Fruit fly (Drosophila melanogaster) whole organism, pupa: ENCODE measurements around the gene Bub3.

Source experiments
- CG10348 ChIP-seq: fragments of 200-800 bp; sonication (Bioruptor generic); IDR thresholded peaks from 2 replicates; pipeline ENCODE4 v1.3.6; 2022; ENCODE audit warnings: missing biosample characterization, missing genetic modification characterization
- CG12605 ChIP-seq: fragments of 200-800 bp; sonication (Bioruptor generic); IDR thresholded peaks from 2 replicates; pipeline ENCODE4 v1.3.6; 2022; ENCODE audit warnings: missing biosample characterization, missing genetic modification characterization
- CG13204 ChIP-seq: fragments of 200-800 bp; sonication (Bioruptor generic); optimal IDR thresholded peaks from 2 replicates; lab custom pipeline; 2018; ENCODE audit warnings: missing biosample characterization, mild to moderate bottlenecking, missing genetic modification characterization, moderate library complexity
- CG14655 ChIP-seq: fragments of 200-800 bp; sonication (Bioruptor generic); optimal IDR thresholded peaks from 3 replicates; lab custom pipeline; 2017; ENCODE audit warnings: mild to moderate bottlenecking, missing biosample characterization, missing genetic modification reagents, missing genetic modification characterization
- CG15710 ChIP-seq: fragments of 200-800 bp; sonication (Bioruptor generic); optimal IDR thresholded peaks from 2 replicates; lab custom pipeline; 2018; ENCODE audit warnings: missing biosample characterization, mild to moderate bottlenecking, missing genetic modification characterization, moderate library complexity
- CG17806 ChIP-seq: fragments of 200-800 bp; sonication (Bioruptor generic); optimal IDR thresholded peaks from 2 replicates; lab custom pipeline; 2018; ENCODE audit warnings: missing biosample characterization, mild to moderate bottlenecking, missing genetic modification characterization, moderate library complexity
- CG32121 ChIP-seq: fragments of 200-800 bp; sonication (Bioruptor generic); IDR thresholded peaks from 2 replicates; pipeline ENCODE4 v1.3.6; 2022; ENCODE audit warnings: missing biosample characterization, missing genetic modification characterization
- CG34367 ChIP-seq: fragments of 200-800 bp; sonication (Bioruptor generic); optimal IDR thresholded peaks from 2 replicates; lab custom pipeline; 2018; ENCODE audit warnings: missing biosample characterization, mild to moderate bottlenecking, missing genetic modification characterization
- CG4496 ChIP-seq: fragments of 200-800 bp; sonication (Bioruptor generic); IDR thresholded peaks from 3 replicates; pipeline ENCODE4 v1.3.6; 2022; ENCODE audit warnings: missing biosample characterization, missing genetic modification characterization
- CG8159 ChIP-seq: fragments of 200-800 bp; sonication (Bioruptor generic); optimal IDR thresholded peaks from 3 replicates; lab custom pipeline; 2018; ENCODE audit warnings: missing biosample characterization, mild to moderate bottlenecking, missing genetic modification characterization, moderate library complexity
- CG8301 ChIP-seq: fragments of 200-800 bp; sonication (Bioruptor generic); optimal IDR thresholded peaks from 2 replicates; lab custom pipeline; 2018; ENCODE audit warnings: missing biosample characterization, mild to moderate bottlenecking, missing genetic modification characterization
- CG9948 ChIP-seq: fragments of 200-800 bp; sonication (Bioruptor generic); optimal IDR thresholded peaks from 2 replicates; lab custom pipeline; 2018; ENCODE audit warnings: missing biosample characterization, mild to moderate bottlenecking, missing genetic modification characterization, moderate library complexity
- D1 ChIP-seq: fragments of 200-800 bp; sonication (Bioruptor generic); optimal IDR thresholded peaks from 2 replicates; lab custom pipeline; 2018; ENCODE audit warnings: missing biosample characterization, mild to moderate bottlenecking, missing genetic modification characterization, moderate library complexity
- EcR ChIP-seq: fragments of 200-800 bp; sonication (Bioruptor generic); optimal IDR thresholded peaks from 3 replicates; lab custom pipeline; 2019; ENCODE audit warnings: missing biosample characterization, missing genetic modification characterization, mild to moderate bottlenecking, moderate library complexity, missing genetic modification reagents
- Ets98B ChIP-seq: fragments of 200-800 bp; sonication (Bioruptor generic); IDR thresholded peaks from 2 replicates; pipeline ENCODE4 v1.3.6; 2022; ENCODE audit warnings: missing biosample characterization, missing genetic modification characterization
- Pif1A ChIP-seq: fragments of 200-800 bp; sonication (Bioruptor generic); optimal IDR thresholded peaks from 3 replicates; lab custom pipeline; 2016; ENCODE audit warnings: missing biosample characterization, missing genetic modification characterization
- Pif1B ChIP-seq: fragments of 200-800 bp; sonication (Bioruptor generic); optimal IDR thresholded peaks from 3 replicates; lab custom pipeline; 2016; ENCODE audit warnings: missing biosample characterization, missing genetic modification characterization
- Snoo ChIP-seq: fragments of 200-800 bp; sonication (Bioruptor generic); optimal IDR thresholded peaks from 3 replicates; lab custom pipeline; 2017; ENCODE audit warnings: missing biosample characterization, mild to moderate bottlenecking, missing genetic modification characterization, inconsistent platforms
- fd96Ca ChIP-seq: fragments of 200-800 bp; sonication (Bioruptor generic); IDR thresholded peaks from 3 replicates; pipeline ENCODE4 v1.3.6; 2022; ENCODE audit warnings: missing biosample characterization, missing genetic modification characterization
- gl ChIP-seq: fragments of 200-800 bp; sonication (Bioruptor generic); optimal IDR thresholded peaks from 2 replicates; lab custom pipeline; 2018; ENCODE audit warnings: missing biosample characterization, mild to moderate bottlenecking, missing genetic modification characterization
- rn ChIP-seq: fragments of 200-800 bp; sonication (Bioruptor generic); IDR thresholded peaks from 2 replicates; pipeline ENCODE4 v1.3.6; 2022; ENCODE audit warnings: missing biosample characterization, missing genetic modification characterization

The Bub3 gene

dm6 chr3R:29675333-29675732 lies at the start of gene Bub3, which contains the start of gene Cap-D2:
Bub3 (minus strand) TSS chr3R:29675421.
Cap-D2 (plus strand) TSS chr3R:29675651.
- TF ChIP-seq Pif1B (GFP tag; lab: Kevin White, UChicago), result no peak
- TF ChIP-seq rn (GFP tag; lab: Robert Waterston, UW), result no peak
- peak; percentile 54 for TF ChIP-seq CG8159 (tag; lab: Kevin White, UChicago)
- peak; percentile 47 for TF ChIP-seq CG9948 (tag; lab: Kevin White, UChicago)
- peak; percentile 64 for TF ChIP-seq CG32121
- peak; percentile 55 for TF ChIP-seq CG15710 (tag; lab: Kevin White, UChicago)
- TF ChIP-seq CG34367, result peak; percentile 27
- TF ChIP-seq CG17806 (tag; lab: Kevin White, UChicago), result peak; percentile 60
- TF ChIP-seq fd96Ca (GFP tag; lab: Robert Waterston, UW), result peak; percentile 60; the same call in 2 of the 3 replicates
- TF ChIP-seq CG4496 (GFP tag; lab: Robert Waterston, UW), result peak; percentile 64; the same call in 1 of the 3 replicates
- TF ChIP-seq Ets98B (GFP tag; lab: Robert Waterston, UW), result peak; percentile 72; the same call in 1 of the 2 replicates

dm6 chr3R:29724745-29725144 lies 49.5 kb upstream of the Bub3 start, which contains the start of the genes Naa40 and CG18731:
Naa40 (minus strand) TSS chr3R:29724950.
CG18731 (plus strand) TSS chr3R:29725027.
- TF ChIP-seq EcR (GFP tag; lab: Kevin White, UChicago) (no peak), CG17806 (tag; lab: Kevin White, UChicago) (no peak), CG34367 (no peak), Pif1A (no peak), CG8159 (tag; lab: Kevin White, UChicago) (no peak), Pif1B (GFP tag; lab: Kevin White, UChicago) (no peak), CG32121 (no peak), CG10348 (GFP tag; lab: Robert Waterston, UW) (no peak), CG8301 (tag; lab: Kevin White, UChicago) (no peak), D1 (tag; lab: Kevin White, UChicago) (no peak), CG9948 (tag; lab: Kevin White, UChicago) (no peak), CG13204 (GFP tag; lab: Kevin White, UChicago) (no peak), CG12605 (no peak), rn (GFP tag; lab: Robert Waterston, UW) (no peak), Ets98B (GFP tag; lab: Robert Waterston, UW) (no peak), CG4496 (GFP tag; lab: Robert Waterston, UW) (no peak), Snoo (tag; lab: Kevin White, UChicago) (no peak), CG15710 (tag; lab: Kevin White, UChicago) (no peak), fd96Ca (GFP tag; lab: Robert Waterston, UW) (no peak), CG14655 (GFP tag; lab: Kevin White, UChicago) (no peak)

dm6 chr3R:29723048-29723656 lies 47.9 kb upstream of the Bub3 start, which contains the start of gene Pcd:
Pcd (plus strand) TSS chr3R:29723163.
- TF ChIP-seq CG14655 (GFP tag; lab: Kevin White, UChicago) (no peak), CG8301 (tag; lab: Kevin White, UChicago) (no peak), EcR (GFP tag; lab: Kevin White, UChicago) (peak; percentile 24), Ets98B (GFP tag; lab: Robert Waterston, UW) (peak; percentile 34; the same call in 1 of the 2 replicates), Snoo (tag; lab: Kevin White, UChicago) (no peak), D1 (tag; lab: Kevin White, UChicago) (no peak), CG10348 (GFP tag; lab: Robert Waterston, UW) (no peak), gl (tag; lab: Kevin White, UChicago) (no peak), CG17806 (tag; lab: Kevin White, UChicago) (no peak), CG34367 (no peak), Pif1B (GFP tag; lab: Kevin White, UChicago) (no peak), CG32121 (no peak), CG12605 (peak; percentile 62; the same call in 1 of the 2 replicates), Pif1A (no peak), CG8159 (tag; lab: Kevin White, UChicago) (no peak), CG9948 (tag; lab: Kevin White, UChicago) (no peak), CG15710 (tag; lab: Kevin White, UChicago) (no peak), fd96Ca (GFP tag; lab: Robert Waterston, UW) (no peak), CG4496 (GFP tag; lab: Robert Waterston, UW) (0 out of 3 replicates have a peak, but pooled peaks have one; percentile 52), rn (GFP tag; lab: Robert Waterston, UW) (no peak), CG13204 (GFP tag; lab: Kevin White, UChicago) (no peak)
- TF ChIP-seq, all 21 proteins: peak for 4

- TF ChIP-seq Snoo (tag; lab: Kevin White, UChicago) (no peak), gl (tag; lab: Kevin White, UChicago) (no peak), CG17806 (tag; lab: Kevin White, UChicago) (no peak), Pif1A (no peak), Ets98B (GFP tag; lab: Robert Waterston, UW) (no peak), CG10348 (GFP tag; lab: Robert Waterston, UW) (no peak), CG14655 (GFP tag; lab: Kevin White, UChicago) (no peak), CG32121 (no peak), CG13204 (GFP tag; lab: Kevin White, UChicago) (no peak), CG4496 (GFP tag; lab: Robert Waterston, UW) (no peak), CG34367 (no peak), CG12605 (no peak), rn (GFP tag; lab: Robert Waterston, UW) (no peak), CG9948 (tag; lab: Kevin White, UChicago) (no peak)
These were observed 47.0 kb upstream of the Bub3 start, which contains the start of gene CG34296 for dm6 chr3R:29722238-29722637. CG34296 (plus strand) TSS chr3R:29722538.

- no peak for TF ChIP-seq Snoo (tag; lab: Kevin White, UChicago)
- TF ChIP-seq, all 21 proteins: peak for 0
These were observed 43.1 kb upstream of the Bub3 start, which contains the start of gene CG15506 for dm6 chr3R:29718363-29718762. CG15506 (plus strand) TSS chr3R:29718663.
